Fruit fly (Drosophila melanogaster) S2 (cell line): ENCODE measurements around the gene CG9636.

Experiments
- CG8478 ChIP-seq: fragments of >200 bp; optimal IDR thresholded peaks from 2 replicates; lab custom pipeline; 2018
- CTCF ChIP-seq, 2 experiments: fragments of >200 bp; optimal IDR thresholded peaks; 2 replicates each; lab custom pipeline; 2018

DNA sequence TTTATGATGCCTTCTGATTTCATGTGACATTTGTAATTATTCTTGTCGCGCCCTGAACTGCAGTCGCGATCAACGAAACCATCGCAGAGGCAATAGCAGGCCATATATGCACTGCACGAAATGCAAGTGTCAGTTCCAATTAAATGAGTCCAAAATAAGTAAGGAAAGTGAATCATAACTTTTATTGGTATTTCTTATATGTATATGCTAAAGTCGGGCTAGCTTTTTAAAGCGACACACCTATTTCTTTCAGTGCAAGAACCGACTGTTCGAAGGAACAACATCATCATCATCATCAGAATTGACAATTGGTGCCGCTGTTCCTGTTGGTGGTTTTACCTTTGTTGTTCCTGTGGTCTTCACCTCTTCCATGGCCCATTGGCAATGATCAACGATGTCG is 46.5 kb downstream of the CG9636 start:
- TF ChIP-seq CTCF (optimal IDR thresholded peaks at IDR 0.05; lab: Kevin White, UChicago) (no peak), CG8478 (lab: Kevin White, UChicago) (no peak)
